Worm (Caenorhabditis elegans): ENCODE data around the gene mai-1.

DNA sequence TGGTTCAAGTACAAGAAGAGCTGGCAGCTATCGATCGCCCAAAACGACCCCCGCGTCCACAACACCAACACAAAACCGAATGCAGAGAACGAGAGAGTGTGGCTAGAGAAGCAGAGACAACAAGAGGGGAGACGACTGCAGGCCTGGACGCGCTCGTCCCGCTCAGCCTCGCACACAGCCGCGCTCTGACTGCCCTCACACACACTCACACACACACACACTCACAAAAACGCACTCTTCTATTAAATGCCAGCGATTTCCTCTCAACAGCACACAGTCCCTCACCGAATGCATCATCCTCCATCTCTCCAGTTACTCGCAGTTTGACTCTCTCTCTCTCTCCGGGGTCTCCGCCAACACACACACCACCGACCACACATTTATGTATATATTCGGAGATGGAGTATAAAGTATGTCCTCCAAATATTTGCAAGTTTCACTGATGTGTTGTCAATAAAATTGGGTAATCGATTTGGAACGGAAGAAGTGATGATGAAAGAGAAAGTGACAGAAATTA is 11.3 kb upstream of the mai-1 start:
- TF ChIP-seq Y22D7AL.16 (tag; optimal IDR thresholded peaks at IDR 0.05) (peak; percentile 42), unc-55 (GFP tag; optimal IDR thresholded peaks at IDR 0.05) (peak; percentile 95), odd-2 (tag; optimal IDR thresholded peaks at IDR 0.05) (no peak), hlh-15 (tag; optimal IDR thresholded peaks at IDR 0.05) (no peak), pag-3 (tag; optimal IDR thresholded peaks at IDR 0.05; ENCODE audit: borderline replicate concordance) (peak; percentile 32), lim-6 (tag; optimal IDR thresholded peaks at IDR 0.05) (peak; percentile 65), fax-1 (tag; optimal IDR thresholded peaks at IDR 0.05) (peak; percentile 43), unc-3 (GFP tag; conservative IDR thresholded peaks at IDR 0.05) (no peak; the same call in 1 of the 2 replicates), unc-3 (tag; optimal IDR thresholded peaks at IDR 0.05) (peak; percentile 43), fkh-6 (tag; optimal IDR thresholded peaks at IDR 0.05) (peak; percentile 56), madf-2 (tag; optimal IDR thresholded peaks at IDR 0.05) (peak; percentile 31), nfya-1 (tag; optimal IDR thresholded peaks at IDR 0.05) (peak; percentile 97), ama-1 (optimal IDR thresholded peaks at IDR 0.05) (peak; percentile 33), F13H6.1 (tag; optimal IDR thresholded peaks at IDR 0.05) (peak; percentile 76), ets-4 (tag; optimal IDR thresholded peaks at IDR 0.05) (peak; percentile 57)
